Fruit fly (Drosophila melanogaster): ENCODE data around the gene pns.

- TF ChIP-seq E2f1 (GFP tag; IDR thresholded peaks at IDR 0.05) (no peak), ato (GFP tag; IDR thresholded peaks at IDR 0.05; ENCODE audit: partially characterized antibody) (no peak), CG2889 (GFP tag; IDR thresholded peaks at IDR 0.05) (no peak), cg (GFP tag; optimal IDR thresholded peaks at IDR 0.05) (no peak), her (GFP tag; optimal IDR thresholded peaks at IDR 0.05) (no peak), CG6654 (GFP tag; optimal IDR thresholded peaks at IDR 0.05) (no peak), Med (GFP tag) (no peak), usp (GFP tag; optimal IDR thresholded peaks at IDR 0.05) (no peak)
These were observed 1.4 kb downstream of the pns start for dm6 chr3L:1538314-1538854.

Measured in whole organism, embryonic.